Worm (Caenorhabditis elegans) whole organism, young adult: ENCODE data around the gene Y57A10A.31.
A peak's percentile ranks its signal among the peaks of the same experiment; 100 is the strongest.

Experiments
- C17E4.6 ChIP-seq: fragments of 200-800 bp; sonication (Bioruptor generic); IDR thresholded peaks from 2 replicates; pipeline ENCODE4 v1.3.6; 2022; ENCODE audit warnings: missing genetic modification reagents, missing genetic modification characterization, missing compliant biosample characterization
- F10E7.11 ChIP-seq: sonication (generic microtip); optimal IDR thresholded peaks from 2 replicates; lab custom pipeline; 2017; ENCODE audit warnings: mild to moderate bottlenecking, missing genetic modification characterization, moderate library complexity, missing compliant biosample characterization
- F33H1.4 ChIP-seq: fragments of 200-800 bp; sonication (Bioruptor generic); IDR thresholded peaks from 2 replicates; pipeline ENCODE4 v1.3.6; 2022; ENCODE audit warnings: missing genetic modification reagents, missing genetic modification characterization, missing compliant biosample characterization
- F37B4.10 ChIP-seq: fragments of 200-800 bp; sonication (Bioruptor generic); IDR thresholded peaks from 2 replicates; pipeline ENCODE4 v1.3.6; 2022; ENCODE audit warnings: missing genetic modification characterization, missing compliant biosample characterization
- F57A8.1 ChIP-seq: fragments of 200-800 bp; sonication (Bioruptor generic); optimal IDR thresholded peaks from 2 replicates; lab custom pipeline; 2018; ENCODE audit warnings: mild to moderate bottlenecking, missing genetic modification characterization, moderate library complexity, missing compliant biosample characterization
- F57C9.4 ChIP-seq: sonication (generic microtip); optimal IDR thresholded peaks from 2 replicates; lab custom pipeline; 2017; ENCODE audit warnings: mild to moderate bottlenecking, missing genetic modification characterization, missing compliant biosample characterization
- T26A5.8 ChIP-seq: sonication (generic microtip); optimal IDR thresholded peaks from 2 replicates; lab custom pipeline; 2016; ENCODE audit warnings: missing genetic modification characterization, missing compliant biosample characterization
- Y56A3A.18 ChIP-seq: fragments of 200-800 bp; sonication (Bioruptor generic); IDR thresholded peaks from 2 replicates; pipeline ENCODE4 v1.3.6; 2022; ENCODE audit warnings: missing genetic modification reagents, missing genetic modification characterization, missing compliant biosample characterization
- Y67H2A.10 ChIP-seq: fragments of 200-800 bp; sonication (Bioruptor generic); conservative IDR thresholded peaks from 2 replicates; pipeline ENCODE4 v1.3.6; 2022; ENCODE audit warnings: missing genetic modification reagents, missing genetic modification characterization, missing compliant biosample characterization
- akir-1 ChIP-seq: fragments of 200-800 bp; sonication (Bioruptor generic); optimal IDR thresholded peaks from 2 replicates; lab custom pipeline; 2018; ENCODE audit warnings: mild to moderate bottlenecking, missing genetic modification characterization, moderate library complexity, missing compliant biosample characterization
- aptf-3 ChIP-seq: fragments of 200-800 bp; sonication (Bioruptor generic); IDR thresholded peaks from 2 replicates; pipeline ENCODE4 v1.3.6; 2022; ENCODE audit warnings: missing genetic modification characterization, missing compliant biosample characterization
- athp-1 ChIP-seq: sonication (generic microtip); optimal IDR thresholded peaks from 2 replicates; lab custom pipeline; 2017; ENCODE audit warnings: mild to moderate bottlenecking, missing genetic modification characterization, missing compliant biosample characterization
- bed-1 ChIP-seq: fragments of 200-800 bp; sonication (Bioruptor generic); IDR thresholded peaks from 2 replicates; pipeline ENCODE4 v1.3.6; 2022; ENCODE audit warnings: missing genetic modification reagents, missing genetic modification characterization, missing compliant biosample characterization
- ccch-3 ChIP-seq: fragments of 200-800 bp; sonication (Bioruptor generic); optimal IDR thresholded peaks from 2 replicates; lab custom pipeline; 2018; ENCODE audit warnings: mild to moderate bottlenecking, missing genetic modification characterization, missing compliant biosample characterization
- cebp-1 ChIP-seq, 2 experiments: fragments of 200-800 bp in 1 of 2; sonication (Bioruptor generic) in 1 of 2; sonication (generic microtip) in 1 of 2; IDR thresholded peaks in 1 of 2; optimal IDR thresholded peaks in 1 of 2; 2 replicates each; pipeline versions ENCODE4 v1.3.6 to Lab custom; 2017 to 2022; ENCODE audit warnings: missing compliant biosample characterization in 2 of 2, missing genetic modification characterization in 2 of 2, mild to moderate bottlenecking in 1 of 2, missing genetic modification reagents in 1 of 2, moderate library complexity in 1 of 2
- ceh-40 ChIP-seq: fragments of 200-800 bp; sonication (Bioruptor generic); IDR thresholded peaks from 2 replicates; pipeline ENCODE4 v1.3.6; 2022; ENCODE audit warnings: missing genetic modification characterization, missing compliant biosample characterization
- ceh-58 ChIP-seq: fragments of 200-800 bp; sonication (Bioruptor generic); IDR thresholded peaks from 2 replicates; pipeline ENCODE4 v1.3.6; 2022; ENCODE audit warnings: missing genetic modification characterization, missing compliant biosample characterization
- ceh-79 ChIP-seq: sonication (generic microtip); optimal IDR thresholded peaks from 2 replicates; lab custom pipeline; 2017; ENCODE audit warnings: mild to moderate bottlenecking, missing genetic modification characterization, missing compliant biosample characterization
- efl-1 ChIP-seq: fragments of 150-350 bp; optimal IDR thresholded peaks from 2 replicates; lab custom pipeline; 2014; ENCODE audit warnings: missing biosample characterization, missing genetic modification reagents, missing genetic modification characterization
- egl-44 ChIP-seq: fragments of 200-800 bp; sonication (Bioruptor generic); IDR thresholded peaks from 2 replicates; pipeline ENCODE4 v1.3.6; 2022; ENCODE audit warnings: missing genetic modification reagents, missing genetic modification characterization, missing compliant biosample characterization
- egrh-3 ChIP-seq: fragments of 200-800 bp; sonication (Bioruptor generic); IDR thresholded peaks from 2 replicates; pipeline ENCODE4 v1.3.6; 2022; ENCODE audit warnings: missing genetic modification reagents, missing genetic modification characterization, missing compliant biosample characterization
- hlh-26 ChIP-seq: fragments of 200-800 bp; sonication (Bioruptor generic); conservative IDR thresholded peaks from 2 replicates; pipeline ENCODE4 v1.3.6; 2022; ENCODE audit warnings: missing genetic modification reagents, missing genetic modification characterization, missing compliant biosample characterization
- hmg-1.2 ChIP-seq: fragments of 200-800 bp; sonication (Bioruptor generic); IDR thresholded peaks from 2 replicates; pipeline ENCODE4 v1.3.6; 2022; ENCODE audit warnings: missing genetic modification reagents, missing genetic modification characterization, missing compliant biosample characterization
- hmg-20 ChIP-seq: fragments of 200-800 bp; sonication (Bioruptor generic); IDR thresholded peaks from 2 replicates; pipeline ENCODE4 v1.3.6; 2022; ENCODE audit warnings: missing genetic modification reagents, missing genetic modification characterization, missing compliant biosample characterization
- hsf-1 ChIP-seq: fragments of 200-800 bp; sonication (Bioruptor generic); IDR thresholded peaks from 2 replicates; pipeline ENCODE4 v1.3.6; 2022; ENCODE audit warnings: missing genetic modification reagents, missing genetic modification characterization, missing compliant biosample characterization
- let-526 ChIP-seq: fragments of 200-800 bp; sonication (Bioruptor generic); IDR thresholded peaks from 2 replicates; pipeline ENCODE4 v1.3.6; 2022; ENCODE audit warnings: missing genetic modification reagents, missing genetic modification characterization, missing compliant biosample characterization
- let-607 ChIP-seq, 2 experiments: fragments of 200-800 bp in 1 of 2; sonication (Bioruptor generic) in 1 of 2; sonication (generic microtip) in 1 of 2; optimal IDR thresholded peaks; 2 replicates each; lab custom pipeline; 2016 to 2018; ENCODE audit warnings: mild to moderate bottlenecking in 2 of 2, missing compliant biosample characterization in 2 of 2, missing genetic modification characterization in 2 of 2, moderate library complexity in 2 of 2, missing genotype in 1 of 2
- lin-54 ChIP-seq: fragments of 200-800 bp; sonication (Bioruptor generic); optimal IDR thresholded peaks from 2 replicates; lab custom pipeline; 2018; ENCODE audit warnings: mild to moderate bottlenecking, missing genetic modification characterization, missing compliant biosample characterization
- lsy-27 ChIP-seq: sonication (generic microtip); optimal IDR thresholded peaks from 2 replicates; lab custom pipeline; 2017; ENCODE audit warnings: missing genetic modification characterization, mild to moderate bottlenecking, missing compliant biosample characterization, antibody characterized with exemption, missing genotype, borderline replicate concordance; ENCODE audit not compliant: insufficient read depth
- madf-10 ChIP-seq: sonication (generic microtip); optimal IDR thresholded peaks from 2 replicates; lab custom pipeline; 2016; ENCODE audit warnings: mild to moderate bottlenecking, missing genetic modification characterization, missing compliant biosample characterization
- madf-3 ChIP-seq: fragments of 200-800 bp; sonication (Bioruptor generic); IDR thresholded peaks from 2 replicates; pipeline ENCODE4 v1.3.6; 2022; ENCODE audit warnings: missing genetic modification reagents, missing genetic modification characterization, missing compliant biosample characterization
- madf-8 ChIP-seq: fragments of 200-800 bp; sonication (Bioruptor generic); conservative IDR thresholded peaks from 2 replicates; pipeline ENCODE4 v1.3.6; 2022; ENCODE audit warnings: missing genetic modification reagents, missing genetic modification characterization, missing compliant biosample characterization
- mcd-1 ChIP-seq: fragments of 200-800 bp; sonication (Bioruptor generic); IDR thresholded peaks from 2 replicates; pipeline ENCODE4 v1.3.6; 2022; ENCODE audit warnings: missing genetic modification reagents, missing genetic modification characterization, missing compliant biosample characterization
- mel-28 ChIP-seq: sonication (generic microtip); optimal IDR thresholded peaks from 2 replicates; lab custom pipeline; 2016; ENCODE audit warnings: borderline replicate concordance, mild to moderate bottlenecking, missing genetic modification characterization, missing compliant biosample characterization
- mxl-1 ChIP-seq: sonication (generic microtip); optimal IDR thresholded peaks from 2 replicates; lab custom pipeline; 2016; ENCODE audit warnings: missing genetic modification characterization, missing compliant biosample characterization
- nfya-1 ChIP-seq: sonication (generic microtip); optimal IDR thresholded peaks from 2 replicates; lab custom pipeline; 2017; ENCODE audit warnings: antibody characterized with exemption, missing compliant biosample characterization, missing genetic modification characterization, borderline replicate concordance; ENCODE audit not compliant: insufficient read depth
- nhr-120 ChIP-seq: fragments of 200-800 bp; sonication (Bioruptor generic); IDR thresholded peaks from 2 replicates; pipeline ENCODE4 v1.3.6; 2022; ENCODE audit warnings: missing genetic modification characterization, missing compliant biosample characterization
- pbrm-1 ChIP-seq: fragments of 200-800 bp; sonication (Bioruptor generic); IDR thresholded peaks from 2 replicates; pipeline ENCODE4 v1.3.6; 2022; ENCODE audit warnings: missing genetic modification reagents, missing genetic modification characterization, missing compliant biosample characterization
- rec-8 ChIP-seq, 2 experiments: sonication (generic microtip); optimal IDR thresholded peaks; 2 replicates each; lab custom pipeline; 2016; ENCODE audit warnings: mild to moderate bottlenecking in 2 of 2, missing genetic modification characterization in 2 of 2, missing genetic modification reagents in 2 of 2, missing genotype in 2 of 2, missing biosample characterization in 1 of 2, missing compliant biosample characterization in 1 of 2, moderate library complexity in 1 of 2
- repo-1 ChIP-seq: sonication (generic microtip); optimal IDR thresholded peaks from 2 replicates; lab custom pipeline; 2017; ENCODE audit warnings: mild to moderate bottlenecking, missing genetic modification characterization, missing compliant biosample characterization
- snpc-1.3 ChIP-seq: sonication (generic microtip); optimal IDR thresholded peaks from 2 replicates; lab custom pipeline; 2017; ENCODE audit warnings: missing genetic modification characterization, mild to moderate bottlenecking, missing compliant biosample characterization, antibody characterized with exemption, moderate library complexity, missing genotype, missing genetic modification reagents; ENCODE audit not compliant: insufficient read depth
- sptf-2 ChIP-seq: fragments of 200-800 bp; sonication (Bioruptor generic); optimal IDR thresholded peaks from 2 replicates; lab custom pipeline; 2018; ENCODE audit warnings: mild to moderate bottlenecking, missing genetic modification characterization, missing compliant biosample characterization
- zim-3 ChIP-seq: sonication (generic microtip); optimal IDR thresholded peaks from 2 replicates; lab custom pipeline; 2017; ENCODE audit warnings: mild to moderate bottlenecking, missing genetic modification characterization, moderate library complexity, missing compliant biosample characterization
- ztf-18 ChIP-seq: sonication (generic microtip); optimal IDR thresholded peaks from 2 replicates; lab custom pipeline; 2016; ENCODE audit warnings: missing genotype, mild to moderate bottlenecking, missing genetic modification characterization, missing compliant biosample characterization
- ztf-22 ChIP-seq: fragments of 200-800 bp; sonication (Bioruptor generic); optimal IDR thresholded peaks from 2 replicates; lab custom pipeline; 2018; ENCODE audit warnings: mild to moderate bottlenecking, missing genetic modification characterization, moderate library complexity, missing compliant biosample characterization
- ztf-25 ChIP-seq: fragments of 200-800 bp; sonication (Bioruptor generic); IDR thresholded peaks from 2 replicates; pipeline ENCODE4 v1.3.6; 2022; ENCODE audit warnings: missing genetic modification reagents, missing genetic modification characterization, missing compliant biosample characterization
- ztf-3 ChIP-seq: fragments of 200-800 bp; sonication (Bioruptor generic); optimal IDR thresholded peaks from 2 replicates; lab custom pipeline; 2018; ENCODE audit warnings: mild to moderate bottlenecking, missing genetic modification characterization, missing compliant biosample characterization
- ztf-6 ChIP-seq: fragments of 200-800 bp; sonication (Bioruptor generic); IDR thresholded peaks from 2 replicates; pipeline ENCODE4 v1.3.6; 2022; ENCODE audit warnings: missing genetic modification reagents, missing genetic modification characterization, missing compliant biosample characterization

Y57A10A.31 gene

DNA sequence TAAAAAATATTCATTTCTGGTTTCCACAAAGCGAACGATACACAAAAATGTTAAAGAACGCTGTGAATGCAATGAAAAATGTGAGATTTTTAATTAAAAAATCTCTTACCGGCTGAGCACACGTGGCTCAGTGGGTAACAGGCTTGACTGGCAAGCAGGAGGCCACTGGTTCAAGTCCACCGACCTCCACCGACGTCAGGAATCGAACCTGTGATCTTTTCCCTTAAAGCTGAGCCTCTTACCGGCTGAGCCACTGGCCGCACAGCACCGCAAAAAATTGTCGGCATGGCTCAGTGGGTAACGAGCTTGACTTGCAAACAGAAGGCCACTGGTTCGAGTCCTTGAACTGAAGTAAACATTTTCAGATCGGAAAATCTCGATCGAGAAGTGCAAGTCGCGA, 55.6 kb downstream of the Y57A10A.31 start, which contains the start of gene C44C11.6 (continued):
- no peak for TF ChIP-seq athp-1 (tag; lab: Kevin White, UChicago)
- TF ChIP-seq ccch-3: no peak
- no peak for TF ChIP-seq egl-44 (GFP tag; lab: Robert Waterston, UW)
- no peak for TF ChIP-seq madf-8
- TF ChIP-seq F37B4.10 (GFP tag; lab: Robert Waterston, UW): 0 out of 2 replicates have a peak, but pooled peaks have one; percentile 33
- TF ChIP-seq hmg-1.2: no peak
- TF ChIP-seq efl-1 (GFP tag; lab: Kevin White, UChicago): no peak
- TF ChIP-seq hmg-20: no peak
- TF ChIP-seq ceh-79 (tag; lab: Kevin White, UChicago): no peak
- no peak for TF ChIP-seq Y67H2A.10 (GFP tag; lab: Robert Waterston, UW)
- TF ChIP-seq ceh-40 (GFP tag; lab: Robert Waterston, UW): no peak
- peak; percentile 34 for TF ChIP-seq mcd-1 (GFP tag; lab: Robert Waterston, UW)
- no peak for TF ChIP-seq lsy-27
- no peak for TF ChIP-seq nfya-1 (tag; lab: Kevin White, UChicago)
- no peak for TF ChIP-seq aptf-3
- no peak for TF ChIP-seq Y56A3A.18
- TF ChIP-seq cebp-1 (GFP tag; IDR thresholded peaks at IDR 0.05; lab: Robert Waterston, UW): no peak
- peak; percentile 12 for TF ChIP-seq cebp-1 (tag; optimal IDR thresholded peaks at IDR 0.05; lab: Kevin White, UChicago)
- TF ChIP-seq bed-1 (GFP tag; lab: Robert Waterston, UW): no peak
- no peak for TF ChIP-seq sptf-2 (GFP tag; lab: Kevin White, UChicago)
- TF ChIP-seq mxl-1 (tag; lab: Kevin White, UChicago): no peak
- TF ChIP-seq F10E7.11: no peak
- TF ChIP-seq ztf-18 (tag; lab: Kevin White, UChicago): no peak
- TF ChIP-seq let-526 (GFP tag; lab: Robert Waterston, UW): no peak
- TF ChIP-seq zim-3: no peak
- TF ChIP-seq lin-54 (GFP tag; lab: Kevin White, UChicago): no peak
- no peak for TF ChIP-seq akir-1 (GFP tag; lab: Kevin White, UChicago)
- no peak for TF ChIP-seq let-607 (tag; optimal IDR thresholded peaks at IDR 0.05; lab: Kevin White, UChicago)
- no peak for TF ChIP-seq F57A8.1 (GFP tag; lab: Kevin White, UChicago)
- TF ChIP-seq snpc-1.3 (tag; lab: Kevin White, UChicago): no peak
- no peak for TF ChIP-seq madf-3 (GFP tag; lab: Robert Waterston, UW)
- TF ChIP-seq ztf-22 (GFP tag; lab: Kevin White, UChicago): no peak
- no peak for TF ChIP-seq rec-8 (tag; optimal IDR thresholded peaks at IDR 0.05; lab: Kevin White, UChicago)
- TF ChIP-seq hlh-26: no peak
- 0 out of 2 replicates have a peak, but pooled peaks have one; percentile 16 for TF ChIP-seq F33H1.4 (GFP tag; lab: Robert Waterston, UW)
- no peak for TF ChIP-seq ceh-58 (GFP tag; lab: Robert Waterston, UW)
- TF ChIP-seq ztf-6 (GFP tag; lab: Robert Waterston, UW): no peak
- TF ChIP-seq pbrm-1 (GFP tag; lab: Robert Waterston, UW): 0 out of 2 replicates have a peak, but pooled peaks have one; percentile 12
- no peak for TF ChIP-seq madf-10
- no peak for TF ChIP-seq mel-28 (tag; lab: Kevin White, UChicago)
- no peak for TF ChIP-seq repo-1 (tag; lab: Kevin White, UChicago)
- TF ChIP-seq C17E4.6 (GFP tag; lab: Robert Waterston, UW): no peak
- 0 out of 2 replicates have a peak, but pooled peaks have one; percentile 24 for TF ChIP-seq nhr-120 (GFP tag; lab: Robert Waterston, UW)
- TF ChIP-seq hsf-1 (GFP tag; lab: Robert Waterston, UW): 0 out of 2 replicates have a peak, but pooled peaks have one; percentile 24
- no peak for TF ChIP-seq T26A5.8
- no peak for TF ChIP-seq egrh-3 (GFP tag; lab: Robert Waterston, UW)
- TF ChIP-seq ztf-3 (GFP tag; lab: Kevin White, UChicago): no peak
- TF ChIP-seq F57C9.4 (tag; lab: Kevin White, UChicago): no peak
- TF ChIP-seq ztf-25 (GFP tag; lab: Robert Waterston, UW): no peak
